Worm (Caenorhabditis elegans): ENCODE results near the gene F46C8.1.

ce11 chrX:7562625-7563024 lies 14.4 kb downstream of the F46C8.1 start, which contains the start of gene sto-1:
- TF ChIP-seq unc-130 (GFP tag; optimal IDR thresholded peaks at IDR 0.05): no peak
- TF ChIP-seq efl-1 (GFP tag; optimal IDR thresholded peaks at IDR 0.05): no peak
- TF ChIP-seq ama-1 (optimal IDR thresholded peaks at IDR 0.05): no peak
- TF ChIP-seq ama-1 (GFP tag; optimal IDR thresholded peaks at IDR 0.05): no peak
- TF ChIP-seq unc-62 (GFP tag; optimal IDR thresholded peaks at IDR 0.05): no peak
